Worm (Caenorhabditis elegans): ENCODE results near the gene T08A9.13.

T08A9.13 gene

ce11 chrX:7283136-7283535, 39.1 kb downstream of the T08A9.13 start:
- no peak for TF ChIP-seq sdz-12 (GFP tag; optimal IDR thresholded peaks at IDR 0.05)
- peak; percentile 96 for TF ChIP-seq aha-1 (tag)
- TF ChIP-seq F10B5.3 (tag; optimal IDR thresholded peaks at IDR 0.05): no peak
- TF ChIP-seq ceh-44 (GFP tag; IDR thresholded peaks at IDR 0.05): no peak
- no peak for TF ChIP-seq spr-1 (tag; optimal IDR thresholded peaks at IDR 0.05)
- TF ChIP-seq unc-62 (GFP tag; optimal IDR thresholded peaks at IDR 0.05 in 1 of 2): peak in 1 of 2 experiments; percentile 8
- no peak for TF ChIP-seq unc-62 (tag; optimal IDR thresholded peaks at IDR 0.05)
- no peak for TF ChIP-seq zag-1 (tag; optimal IDR thresholded peaks at IDR 0.05)
- TF ChIP-seq ZK337.2 (GFP tag; IDR thresholded peaks at IDR 0.05): no peak
- no peak for TF ChIP-seq lin-39 (tag; optimal IDR thresholded peaks at IDR 0.05)

ce11 chrX:7281347-7281746, 40.9 kb downstream of the T08A9.13 start:
- no peak for TF ChIP-seq nhr-48 (tag; optimal IDR thresholded peaks at IDR 0.05)
- TF ChIP-seq set-16 (GFP tag; IDR thresholded peaks at IDR 0.05): peak; percentile 36; the same call in 1 of the 2 replicates
- TF ChIP-seq pqm-1 (tag; optimal IDR thresholded peaks at IDR 0.05): no peak
- no peak for TF ChIP-seq Y105C5A.15 (GFP tag; IDR thresholded peaks at IDR 0.05)
- TF ChIP-seq aly-2 (tag; optimal IDR thresholded peaks at IDR 0.05): no peak
- TF ChIP-seq lir-3 (tag; optimal IDR thresholded peaks at IDR 0.05): no peak
- TF ChIP-seq fos-1 (tag; optimal IDR thresholded peaks at IDR 0.05): no peak

- TF ChIP-seq set-16 (GFP tag; IDR thresholded peaks at IDR 0.05) (peak; percentile 76), unc-39 (tag; optimal IDR thresholded peaks at IDR 0.05) (no peak), egl-27 (tag; optimal IDR thresholded peaks at IDR 0.05) (no peak), unc-62 (GFP tag; optimal IDR thresholded peaks at IDR 0.05 in 1 of 2) (peak in 1 of 2 experiments; percentile 95), unc-62 (tag; optimal IDR thresholded peaks at IDR 0.05) (no peak), aha-1 (tag) (peak; percentile 34)
Measured at ce11 chrX:7279671-7280389, 42.4 kb downstream of the T08A9.13 start, which contains the start of gene unc-10. Gene unc-10 (minus strand): TSS chrX:7280322.

- TF ChIP-seq ama-1 (optimal IDR thresholded peaks at IDR 0.05) (no peak), unc-62 (GFP tag; optimal IDR thresholded peaks at IDR 0.05 in 1 of 2) (peak in 1 of 2 experiments; percentile 95), unc-62 (tag; optimal IDR thresholded peaks at IDR 0.05) (no peak), F26F4.8 (GFP tag; conservative IDR thresholded peaks at IDR 0.05) (no peak)
Measured at ce11 chrX:7278095-7278494, 44.1 kb downstream of the T08A9.13 start.

- TF ChIP-seq hmg-1.1 (GFP tag; IDR thresholded peaks at IDR 0.05): no peak
- TF ChIP-seq Y105C5A.15 (GFP tag; IDR thresholded peaks at IDR 0.05): no peak
- TF ChIP-seq unc-62 (GFP tag; optimal IDR thresholded peaks at IDR 0.05 in 1 of 2): no peak
- no peak for TF ChIP-seq unc-62 (tag; optimal IDR thresholded peaks at IDR 0.05)
- TF ChIP-seq mes-2 (tag; optimal IDR thresholded peaks at IDR 0.05; ENCODE audit: poor library complexity, severe bottlenecking): no peak
- no peak for TF ChIP-seq F37D6.2 (tag; optimal IDR thresholded peaks at IDR 0.05)
- TF ChIP-seq F26F4.8 (GFP tag; conservative IDR thresholded peaks at IDR 0.05): no peak
- no peak for TF ChIP-seq fos-1 (tag; optimal IDR thresholded peaks at IDR 0.05)
- TF ChIP-seq daf-19 (GFP tag; conservative IDR thresholded peaks at IDR 0.05): no peak
- no peak for TF ChIP-seq lin-29 (GFP tag; IDR thresholded peaks at IDR 0.05)
- TF ChIP-seq jun-1 (tag; optimal IDR thresholded peaks at IDR 0.05): no peak
- no peak for TF ChIP-seq nhr-25 (tag; optimal IDR thresholded peaks at IDR 0.05; ENCODE audit: borderline replicate concordance, insufficient read depth)
Measured at ce11 chrX:7271968-7272367, 50.3 kb downstream of the T08A9.13 start, which contains the start of gene F46H5.11. Gene F46H5.11 (minus strand): TSS chrX:7272068.
